Worm (Caenorhabditis elegans): ENCODE measurements around the gene F13H10.1.

DNA sequence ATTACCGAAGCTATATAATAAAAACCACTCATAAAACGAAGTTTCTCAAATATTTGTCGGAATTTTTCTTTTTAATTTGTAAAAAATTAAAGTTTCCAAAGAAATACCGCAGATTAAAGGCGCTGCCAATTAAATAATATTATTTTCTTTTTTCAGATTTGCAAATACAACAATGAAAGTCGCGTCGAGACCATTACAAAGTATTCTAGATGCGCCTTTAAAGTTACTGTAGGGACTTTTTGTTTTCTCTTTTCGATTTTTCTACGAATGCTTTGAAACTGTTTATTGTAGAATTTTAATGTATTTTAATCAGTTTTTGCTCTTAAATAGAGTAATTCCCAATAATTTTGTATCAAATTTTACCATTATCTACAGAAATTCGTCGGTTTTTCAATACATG lies 33.8 kb downstream of the F13H10.1 start:
- no peak for TF ChIP-seq nhr-129 (tag; optimal IDR thresholded peaks at IDR 0.05)
- TF ChIP-seq nhr-6 (tag; optimal IDR thresholded peaks at IDR 0.05): no peak
- no peak for TF ChIP-seq nhr-25 (tag; optimal IDR thresholded peaks at IDR 0.05)
- TF ChIP-seq nhr-77 (tag; optimal IDR thresholded peaks at IDR 0.05): no peak
- no peak for TF ChIP-seq ZK546.5 (tag; optimal IDR thresholded peaks at IDR 0.05)
- TF ChIP-seq elt-3 (tag; optimal IDR thresholded peaks at IDR 0.05): no peak

Data from whole organism, L2 larva.